Worm (Caenorhabditis elegans) whole organism, young adult: ENCODE results near the gene srh-181.

Experiments used
- F22D6.2 ChIP-seq: sonication (generic microtip); optimal IDR thresholded peaks from 2 replicates; lab custom pipeline; 2016; ENCODE audit warnings: mild to moderate bottlenecking, missing genetic modification characterization, missing compliant biosample characterization
- Y56A3A.18 ChIP-seq: fragments of 200-800 bp; sonication (Bioruptor generic); IDR thresholded peaks from 2 replicates; pipeline ENCODE4 v1.3.6; 2022; ENCODE audit warnings: missing genetic modification reagents, missing genetic modification characterization, missing compliant biosample characterization
- ama-1 ChIP-seq, 3 experiments: fragments of 150-350 bp in 1 of 3; sonication (generic microtip) in 2 of 3; optimal IDR thresholded peaks; 2 replicates each; lab custom pipeline; 2014 to 2018; ENCODE audit warnings: missing biosample characterization in 2 of 3, missing genetic modification characterization in 2 of 3, missing genetic modification reagents in 2 of 3
- lin-26 ChIP-seq: fragments of 200-800 bp; sonication (Bioruptor generic); IDR thresholded peaks from 2 replicates; pipeline ENCODE4 v1.3.6; 2022; ENCODE audit warnings: missing genetic modification reagents, missing genetic modification characterization, missing compliant biosample characterization
- madf-10 ChIP-seq: sonication (generic microtip); optimal IDR thresholded peaks from 2 replicates; lab custom pipeline; 2016; ENCODE audit warnings: mild to moderate bottlenecking, missing genetic modification characterization, missing compliant biosample characterization
- madf-3 ChIP-seq: fragments of 200-800 bp; sonication (Bioruptor generic); IDR thresholded peaks from 2 replicates; pipeline ENCODE4 v1.3.6; 2022; ENCODE audit warnings: missing genetic modification reagents, missing genetic modification characterization, missing compliant biosample characterization
- nfya-1 ChIP-seq: sonication (generic microtip); optimal IDR thresholded peaks from 2 replicates; lab custom pipeline; 2017; ENCODE audit warnings: antibody characterized with exemption, missing compliant biosample characterization, missing genetic modification characterization, borderline replicate concordance; ENCODE audit not compliant: insufficient read depth
- nhr-120 ChIP-seq: fragments of 200-800 bp; sonication (Bioruptor generic); IDR thresholded peaks from 2 replicates; pipeline ENCODE4 v1.3.6; 2022; ENCODE audit warnings: missing genetic modification characterization, missing compliant biosample characterization
- nhr-27 ChIP-seq: fragments of 200-800 bp; sonication (Bioruptor generic); optimal IDR thresholded peaks from 2 replicates; lab custom pipeline; 2018; ENCODE audit warnings: mild to moderate bottlenecking, missing genetic modification characterization, moderate library complexity, missing compliant biosample characterization
- pbrm-1 ChIP-seq: fragments of 200-800 bp; sonication (Bioruptor generic); IDR thresholded peaks from 2 replicates; pipeline ENCODE4 v1.3.6; 2022; ENCODE audit warnings: missing genetic modification reagents, missing genetic modification characterization, missing compliant biosample characterization
- snpc-1.1 ChIP-seq: sonication (generic microtip); optimal IDR thresholded peaks from 2 replicates; lab custom pipeline; 2017; ENCODE audit warnings: missing genetic modification characterization, mild to moderate bottlenecking, missing compliant biosample characterization, antibody characterized with exemption, moderate library complexity, missing genotype, missing genetic modification reagents; ENCODE audit not compliant: insufficient read depth
- unc-62 ChIP-seq: fragments of 150-350 bp; optimal IDR thresholded peaks from 2 replicates; lab custom pipeline; 2014; ENCODE audit warnings: missing biosample characterization, missing genetic modification reagents, missing genetic modification characterization

DNA sequence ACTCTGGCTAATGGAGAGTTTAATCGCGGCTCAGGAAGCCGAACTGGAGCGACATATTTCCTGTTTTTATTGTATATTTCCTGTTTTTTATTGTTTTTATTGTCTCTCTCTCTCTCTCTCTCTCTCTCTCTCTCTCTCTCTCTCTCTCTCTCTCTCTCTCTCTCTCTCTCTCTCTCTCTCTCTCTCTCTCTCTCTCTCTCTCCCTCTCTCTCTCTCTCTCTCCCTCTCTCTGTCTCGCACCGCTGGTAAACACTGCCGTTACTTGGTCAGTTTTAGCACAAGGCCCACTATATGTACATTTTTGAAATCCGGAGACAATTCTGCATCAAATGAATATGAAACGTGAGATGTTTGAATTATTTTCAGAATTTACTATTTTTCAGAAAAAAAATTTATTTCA is 43.5 kb upstream of the srh-181 start:
- TF ChIP-seq nhr-120 (GFP tag; lab: Robert Waterston, UW) (no peak), madf-10 (tag; lab: Kevin White, UChicago) (no peak), F22D6.2 (tag; lab: Kevin White, UChicago) (no peak), Y56A3A.18 (GFP tag; lab: Robert Waterston, UW) (no peak), unc-62 (GFP tag; lab: Kevin White, UChicago) (no peak), madf-3 (GFP tag; lab: Robert Waterston, UW) (no peak), pbrm-1 (GFP tag; lab: Robert Waterston, UW) (no peak), nfya-1 (tag; lab: Kevin White, UChicago) (no peak), ama-1 (optimal IDR thresholded peaks at IDR 0.05; lab: Kevin White, UChicago) (no peak), ama-1 (GFP tag; optimal IDR thresholded peaks at IDR 0.05; lab: Kevin White, UChicago) (no peak), snpc-1.1 (no peak), nhr-27 (tag; lab: Kevin White, UChicago) (no peak), lin-26 (no peak)
